Worm (Caenorhabditis elegans) whole organism, dauer: ENCODE data around the gene R12B2.7.

Source experiments
- unc-62 ChIP-seq: sonication (generic microtip); optimal IDR thresholded peaks from 2 replicates; lab custom pipeline; 2017; ENCODE audit warnings: missing biosample characterization, missing genetic modification reagents, missing genetic modification characterization

R12B2.7 gene

DNA sequence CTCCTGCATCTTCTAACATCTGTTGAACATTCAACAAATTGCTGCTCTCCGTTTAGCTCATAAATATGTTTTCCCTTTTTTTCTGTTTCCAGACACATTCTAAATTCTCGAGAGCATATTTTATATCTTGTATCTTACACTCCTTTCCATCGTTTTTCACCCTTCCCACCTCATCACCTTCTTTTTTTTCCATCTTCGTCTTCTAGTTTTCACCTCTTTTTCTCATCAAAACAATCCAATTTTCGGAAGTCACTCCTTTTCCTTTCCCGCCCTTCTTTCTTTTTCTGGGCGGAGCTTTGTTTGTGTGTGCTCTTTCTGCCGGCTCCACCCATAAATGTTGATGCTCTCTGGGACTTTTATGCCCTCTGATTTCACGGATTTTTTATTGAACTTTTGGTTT is 8.0 kb downstream of the R12B2.7 start:
- no peak for TF ChIP-seq unc-62 (GFP tag; lab: Kevin White, UChicago)

DNA sequence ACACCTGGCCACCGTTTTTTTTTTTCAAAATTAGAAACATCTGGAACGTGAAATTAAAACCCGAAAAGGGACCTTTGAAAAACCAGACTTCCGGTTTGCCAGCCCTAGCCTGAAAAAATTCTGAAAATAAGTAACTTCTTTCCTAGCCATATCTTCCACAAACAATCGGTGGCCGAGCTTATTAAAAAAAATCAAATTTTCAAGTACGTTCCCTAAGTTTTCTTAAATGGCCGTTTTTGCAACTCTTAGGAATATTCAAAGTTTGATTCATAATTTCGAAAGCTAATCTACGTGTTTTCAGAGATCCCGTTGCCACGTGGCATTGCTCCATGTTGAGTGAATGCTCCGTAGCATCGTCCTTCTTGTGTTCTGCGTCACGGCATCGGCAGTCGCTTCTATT is 8.8 kb downstream of the R12B2.7 start, which contains the start of gene R12B2.8:
TSS of gene R12B2.8 (plus strand) at position 301 of the 400 bp plus-strand sequence.
- TF ChIP-seq unc-62 (GFP tag; lab: Kevin White, UChicago): no peak

ce11 chrIII:5824450-5824972 is 9.7 kb downstream of the R12B2.7 start:
- no peak for TF ChIP-seq unc-62 (GFP tag; lab: Kevin White, UChicago)

ce11 chrIII:5826895-5827437 is 12.1 kb downstream of the R12B2.7 start:
- no peak for TF ChIP-seq unc-62 (GFP tag; lab: Kevin White, UChicago)

DNA sequence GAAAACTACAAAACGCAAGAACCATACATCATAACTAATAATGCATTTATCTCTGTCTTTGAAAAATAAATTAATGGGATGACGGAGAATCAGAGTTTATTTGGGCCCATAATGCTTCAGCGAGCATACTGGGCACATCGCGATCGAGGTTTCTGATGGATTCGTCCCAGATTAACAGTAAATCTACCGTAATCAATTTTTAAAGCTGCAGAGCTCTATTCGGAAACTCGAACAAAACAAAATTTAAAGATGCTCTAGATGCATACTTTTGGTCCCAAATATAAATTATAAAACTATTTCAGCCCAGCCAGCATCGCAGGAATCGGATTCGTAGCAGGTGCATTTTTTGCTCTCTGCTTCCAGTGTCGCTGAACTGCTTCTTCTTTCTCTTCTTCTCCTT is 13.2 kb downstream of the R12B2.7 start:
- TF ChIP-seq unc-62 (GFP tag; lab: Kevin White, UChicago): no peak

- no peak for TF ChIP-seq unc-62 (GFP tag; lab: Kevin White, UChicago)
Observed at ce11 chrIII:5832442-5832841, 17.6 kb downstream of the R12B2.7 start.

- TF ChIP-seq unc-62 (GFP tag; lab: Kevin White, UChicago): no peak
Observed at ce11 chrIII:5833376-5833775, 18.5 kb downstream of the R12B2.7 start, which contains the start of the genes R12B2.13 and mdt-15. Gene R12B2.13, minus strand, starts transcription at chrIII:5833476. Gene mdt-15, minus strand, starts transcription at chrIII:5833751.

DNA sequence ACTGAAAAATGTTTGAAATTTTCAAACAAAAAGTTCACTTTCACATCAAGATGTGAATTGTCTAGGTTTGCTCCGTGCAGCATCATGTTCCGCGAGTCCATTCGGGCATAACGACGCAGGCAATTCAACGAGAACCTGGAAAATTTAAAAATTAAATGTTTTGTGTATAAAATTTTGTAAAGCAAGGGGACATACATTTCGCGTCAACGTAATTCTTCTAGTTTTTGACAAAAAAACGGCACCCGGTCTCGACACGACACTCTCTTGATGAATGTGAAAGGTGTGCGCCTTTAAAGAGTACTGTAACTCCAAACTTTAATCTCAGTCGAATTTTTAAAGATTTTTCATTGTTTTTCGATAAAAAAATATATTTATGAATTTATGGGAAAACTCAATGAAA is 19.2 kb downstream of the R12B2.7 start, which contains the start of gene R12B2.6:
TSS of gene R12B2.6 (minus strand) at position 101 of the 400 bp plus-strand sequence.
- no peak for TF ChIP-seq unc-62 (GFP tag; lab: Kevin White, UChicago)

- TF ChIP-seq unc-62 (GFP tag; lab: Kevin White, UChicago): no peak
Observed at ce11 chrIII:5834663-5835062, 19.8 kb downstream of the R12B2.7 start.

- TF ChIP-seq unc-62 (GFP tag; lab: Kevin White, UChicago): no peak
Observed at ce11 chrIII:5835163-5835871, 20.5 kb downstream of the R12B2.7 start.

ce11 chrIII:5836261-5836660 is 21.4 kb downstream of the R12B2.7 start:
- TF ChIP-seq unc-62 (GFP tag; lab: Kevin White, UChicago): no peak

DNA sequence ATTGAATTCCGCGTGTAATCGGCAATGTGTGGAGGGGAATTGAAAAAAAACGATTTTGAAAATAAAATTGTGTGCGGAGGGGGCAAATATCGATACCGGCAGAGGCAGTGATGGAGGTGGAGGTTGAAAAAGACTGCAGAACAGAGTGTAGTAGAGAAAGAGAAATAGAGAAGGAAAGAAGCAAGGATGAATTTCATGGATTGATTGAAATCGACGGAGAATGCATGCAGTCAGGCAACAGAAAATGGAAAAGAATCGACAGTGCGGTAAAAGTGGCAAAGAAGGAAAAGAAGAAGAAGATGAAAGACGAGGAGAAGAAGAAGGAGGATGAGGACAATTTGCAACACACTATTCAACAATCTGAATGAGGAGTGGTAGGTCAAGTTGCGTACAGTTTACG is 22.0 kb downstream of the R12B2.7 start, which contains the start of gene W04D12.1:
TSS of gene W04D12.1 (plus strand) at position 111 of the 400 bp plus-strand sequence.
- no peak for TF ChIP-seq unc-62 (GFP tag; lab: Kevin White, UChicago)

DNA sequence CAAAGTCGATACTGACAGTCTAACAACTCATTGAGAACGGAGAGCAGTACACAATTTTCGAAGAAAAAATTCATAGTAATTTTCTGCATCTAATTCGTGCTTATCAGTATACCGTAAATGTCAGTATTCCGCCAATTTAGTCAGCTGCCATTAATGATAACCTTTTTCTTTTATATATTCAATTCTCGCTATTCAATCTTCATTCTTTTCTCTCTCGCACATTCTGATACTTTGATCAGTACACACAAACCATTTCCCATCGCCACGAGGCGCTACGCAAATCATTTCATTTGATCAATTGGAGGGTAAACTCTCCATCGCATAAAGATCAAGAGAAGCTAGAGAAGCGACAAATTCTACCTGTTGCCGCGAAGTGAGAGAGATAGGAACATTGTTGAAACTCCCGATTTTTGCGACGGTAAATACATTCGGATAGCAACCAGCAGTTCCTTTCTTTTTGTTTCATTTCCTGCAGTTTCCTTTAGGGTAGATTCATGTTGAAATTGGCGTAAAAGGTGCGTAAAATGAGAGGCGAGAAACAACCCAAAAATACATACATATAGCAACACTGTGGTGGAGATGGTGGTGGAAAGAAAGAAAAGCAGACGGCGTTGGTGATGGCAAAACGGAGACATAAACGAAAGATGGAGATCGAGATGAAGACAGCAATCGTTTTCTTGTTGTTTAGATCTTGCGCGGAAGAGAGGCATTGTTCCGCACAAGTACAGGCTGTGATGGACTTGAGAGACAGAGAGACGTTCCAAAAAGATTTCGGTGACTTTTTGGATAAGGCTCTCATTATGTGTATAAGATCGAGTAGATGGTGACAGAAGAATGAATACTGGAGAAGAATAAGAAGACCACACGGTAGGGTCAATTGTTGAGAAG is 23.6 kb downstream of the R12B2.7 start:
- TF ChIP-seq unc-62 (GFP tag; lab: Kevin White, UChicago): no peak

DNA sequence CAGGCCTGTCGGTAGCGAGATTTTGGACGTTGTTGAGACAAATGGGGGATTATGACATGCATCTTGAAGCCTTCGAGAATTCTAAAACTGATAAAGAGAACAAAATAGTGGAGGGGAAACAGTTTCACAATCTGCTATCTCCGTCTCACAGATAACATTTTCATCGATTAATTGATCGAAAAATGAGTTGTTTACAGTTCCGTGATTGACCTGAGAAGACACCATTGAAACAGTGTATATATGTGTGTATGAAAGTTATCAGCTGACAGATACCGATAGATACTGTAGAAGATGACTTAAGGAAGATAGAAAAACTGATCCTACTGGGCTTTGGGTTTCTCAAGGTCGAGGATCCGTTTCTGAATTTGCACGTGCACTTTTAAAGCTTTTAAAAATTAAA is 24.3 kb downstream of the R12B2.7 start:
- TF ChIP-seq unc-62 (GFP tag; lab: Kevin White, UChicago): no peak

- TF ChIP-seq unc-62 (GFP tag; lab: Kevin White, UChicago): no peak
Observed at ce11 chrIII:5839598-5839997, 24.8 kb downstream of the R12B2.7 start.

- no peak for TF ChIP-seq unc-62 (GFP tag; lab: Kevin White, UChicago)
Observed at ce11 chrIII:5840277-5840676, 25.4 kb downstream of the R12B2.7 start.
